Worm (Caenorhabditis elegans): Measurements from ENCODE around the gene T24H10.1.

Gene T24H10.1

DNA sequence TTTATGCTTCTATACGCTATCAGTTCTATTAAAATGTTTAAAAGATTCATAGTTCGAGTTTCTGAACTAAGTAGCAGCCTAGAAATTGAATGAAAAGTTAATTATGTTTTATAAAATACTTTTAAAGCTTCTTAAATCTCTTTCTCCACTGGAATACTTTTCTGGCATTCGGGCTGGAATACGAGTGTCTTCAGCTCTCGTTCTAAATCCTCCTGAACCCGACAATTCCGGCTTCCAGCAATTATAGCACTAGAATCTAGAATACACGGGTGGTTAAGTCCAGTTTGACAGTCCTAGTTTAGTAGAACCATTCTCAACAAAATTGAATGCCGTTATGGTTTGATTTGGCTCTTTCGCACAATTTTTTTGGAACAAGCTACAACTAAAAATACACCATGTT is 33.2 kb downstream of the T24H10.1 start:
- TF ChIP-seq snpc-3.4 (tag; optimal IDR thresholded peaks at IDR 0.05) (no peak), egl-18 (GFP tag; IDR thresholded peaks at IDR 0.05) (no peak), K12H6.12 (tag; optimal IDR thresholded peaks at IDR 0.05) (no peak), lsl-1 (GFP tag; optimal IDR thresholded peaks at IDR 0.05) (no peak), attf-3 (GFP tag; conservative IDR thresholded peaks at IDR 0.05) (no peak), F39B2.1 (GFP tag; IDR thresholded peaks at IDR 0.05) (no peak), chd-7 (tag; optimal IDR thresholded peaks at IDR 0.05) (peak; percentile 38), bed-2 (GFP tag; IDR thresholded peaks at IDR 0.05) (no peak)

DNA sequence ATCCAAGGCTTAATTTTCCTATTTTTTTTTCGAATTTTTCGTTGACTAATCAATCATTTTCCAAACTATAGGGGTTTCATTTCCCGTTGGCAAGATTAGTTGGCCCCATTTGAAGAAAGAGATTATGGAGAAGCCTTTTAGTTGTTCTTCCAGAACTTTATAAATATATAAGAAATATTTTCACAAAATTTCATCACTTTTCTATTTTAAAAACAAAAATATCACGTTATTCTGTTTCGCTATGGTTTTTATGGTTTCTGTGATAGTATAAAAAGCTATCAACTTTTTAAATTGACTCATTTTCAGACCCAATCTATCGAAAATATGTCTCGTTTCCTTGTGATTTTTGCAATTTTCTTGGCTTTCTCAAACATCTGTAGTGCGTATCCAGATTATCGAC is 36.7 kb downstream of the T24H10.1 start, which contains the start of gene nlp-78:
Gene nlp-78 (plus strand): TSS at position 301 of the 400 bp plus-strand sequence.
- TF ChIP-seq aptf-3 (GFP tag; IDR thresholded peaks at IDR 0.05), result no peak
- no peak for TF ChIP-seq ztf-6 (GFP tag; IDR thresholded peaks at IDR 0.05)
- no peak for TF ChIP-seq C06A6.2 (GFP tag; conservative IDR thresholded peaks at IDR 0.05)
- no peak for TF ChIP-seq zim-3 (tag; optimal IDR thresholded peaks at IDR 0.05)

DNA sequence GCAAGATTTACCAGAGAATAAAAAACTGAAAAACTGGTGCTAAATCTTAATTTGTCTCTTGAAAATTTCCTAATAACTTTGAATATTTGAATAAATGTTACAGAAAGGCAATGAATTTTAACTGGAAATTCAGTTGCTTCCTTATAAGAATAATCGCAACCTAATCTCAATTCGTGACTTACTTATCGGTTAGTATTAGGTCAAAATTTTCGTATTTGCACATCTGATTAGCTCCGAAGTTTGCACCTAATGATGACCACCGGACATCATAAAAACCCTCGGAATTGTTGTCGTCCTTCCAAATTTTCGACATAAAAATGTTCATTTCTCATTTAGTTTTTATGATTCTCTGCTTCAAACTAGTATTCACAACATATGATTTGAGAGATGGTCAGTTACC is 38.6 kb downstream of the T24H10.1 start, which contains the start of gene C16D2.3:
Gene C16D2.3 (plus strand): TSS at position 301 of the 400 bp plus-strand sequence.
- no peak for TF ChIP-seq nhr-90 (tag; optimal IDR thresholded peaks at IDR 0.05)

DNA sequence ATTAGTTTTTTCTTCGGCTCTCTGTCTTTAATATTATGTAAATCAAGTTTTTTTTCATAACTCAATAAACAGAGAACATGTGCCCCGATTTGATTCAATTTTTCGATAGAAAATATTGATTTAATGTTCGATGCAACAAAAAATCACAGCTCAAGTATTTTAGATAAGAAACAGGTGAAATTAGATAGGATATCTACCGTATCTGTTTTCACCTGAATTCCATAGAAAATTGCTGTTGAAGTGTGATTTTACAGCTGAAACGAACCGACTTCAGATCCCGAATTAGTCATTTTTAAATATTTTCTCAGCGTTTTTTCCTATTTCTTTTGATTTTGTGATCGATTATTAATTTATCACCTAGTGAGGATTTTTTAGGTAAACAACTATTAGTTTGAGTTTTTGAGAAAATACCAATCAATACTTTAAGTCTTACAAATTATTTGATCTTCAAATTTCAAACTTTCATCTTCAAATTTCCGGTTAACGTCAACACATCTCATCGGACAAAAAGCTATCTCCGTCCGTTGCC is 40.1 kb downstream of the T24H10.1 start, which contains the start of gene Y9C2UA.1:
Gene Y9C2UA.1 (plus strand): TSS at position 479 of the 529 bp plus-strand sequence.
- TF ChIP-seq hmg-1.2 (GFP tag; IDR thresholded peaks at IDR 0.05) (no peak), B0261.1 (tag; optimal IDR thresholded peaks at IDR 0.05) (no peak), ccch-3 (GFP tag; optimal IDR thresholded peaks at IDR 0.05) (no peak), repo-1 (tag; optimal IDR thresholded peaks at IDR 0.05) (no peak), sdz-38 (tag; optimal IDR thresholded peaks at IDR 0.05) (no peak), mcd-1 (GFP tag; IDR thresholded peaks at IDR 0.05) (no peak), unc-62 (GFP tag; optimal IDR thresholded peaks at IDR 0.05) (no peak), nfyb-1 (GFP tag; IDR thresholded peaks at IDR 0.05) (no peak), F22D6.2 (tag; optimal IDR thresholded peaks at IDR 0.05) (no peak), D2030.7 (GFP tag; IDR thresholded peaks at IDR 0.05) (no peak)

DNA sequence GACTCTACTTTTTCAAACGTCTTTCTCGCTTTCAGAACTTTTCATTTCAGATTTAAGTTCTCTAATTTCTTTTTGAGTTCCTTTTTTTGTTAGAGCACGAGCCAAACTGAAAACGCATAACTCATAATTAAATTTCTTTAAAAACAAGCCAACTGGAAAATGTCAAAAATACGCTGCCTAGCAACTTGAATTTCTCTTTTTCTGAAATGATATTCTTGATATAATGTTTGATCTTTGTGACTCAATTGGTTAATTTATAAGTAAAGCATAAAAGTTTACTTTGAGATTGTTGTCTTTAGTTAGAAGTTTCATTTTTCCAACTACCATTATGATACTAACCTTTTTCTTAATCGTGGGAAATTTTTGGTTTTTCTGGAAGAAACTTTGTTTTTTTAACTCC is 41.9 kb downstream of the T24H10.1 start:
- no peak for TF ChIP-seq Y53G8AR.9 (GFP tag; conservative IDR thresholded peaks at IDR 0.05)
- no peak for TF ChIP-seq cebp-1 (GFP tag; IDR thresholded peaks at IDR 0.05)
- TF ChIP-seq cebp-1 (tag; optimal IDR thresholded peaks at IDR 0.05), result no peak
- TF ChIP-seq athp-1 (tag; optimal IDR thresholded peaks at IDR 0.05), result no peak
- TF ChIP-seq unc-130 (GFP tag; optimal IDR thresholded peaks at IDR 0.05), result no peak
- TF ChIP-seq Y95B8A.8 (GFP tag; IDR thresholded peaks at IDR 0.05), result no peak
- no peak for TF ChIP-seq attf-5 (GFP tag; optimal IDR thresholded peaks at IDR 0.05)
- TF ChIP-seq ccch-3 (GFP tag; optimal IDR thresholded peaks at IDR 0.05), result no peak
- no peak for TF ChIP-seq hmg-1.2 (GFP tag; IDR thresholded peaks at IDR 0.05)
- TF ChIP-seq snpc-1.3 (tag; optimal IDR thresholded peaks at IDR 0.05; ENCODE audit: insufficient read depth), result no peak
- no peak for TF ChIP-seq zfh-2 (GFP tag; conservative IDR thresholded peaks at IDR 0.05)
- TF ChIP-seq lag-1 (GFP tag; IDR thresholded peaks at IDR 0.05), result no peak

Measured in whole organism, young adult.